Worm (Caenorhabditis elegans): ENCODE results near the gene K09E9.7.

ce11 chrX:15599925-15600324, 40.8 kb upstream of the K09E9.7 start:
- TF ChIP-seq F13C5.2 (tag; optimal IDR thresholded peaks at IDR 0.05) (no peak), tra-4 (tag; optimal IDR thresholded peaks at IDR 0.05) (no peak), tbx-37 (GFP tag; conservative IDR thresholded peaks at IDR 0.05) (no peak), hmbx-1 (tag; optimal IDR thresholded peaks at IDR 0.05) (no peak), ama-1 (optimal IDR thresholded peaks at IDR 0.05) (no peak), B0310.2 (tag; optimal IDR thresholded peaks at IDR 0.05) (no peak), aly-1 (tag; optimal IDR thresholded peaks at IDR 0.05) (no peak)

All from whole organism, early embryonic.